Worm (Caenorhabditis elegans) whole organism, L2 larva: Measurements from ENCODE around the gene lin-5.

Experiments used
- lin-11 ChIP-seq: fragments of 150-350 bp; sonication (generic microtip); optimal IDR thresholded peaks from 2 replicates; lab custom pipeline; 2014; ENCODE audit warnings: missing biosample characterization, missing genetic modification characterization, inconsistent platforms, mixed read lengths
- mdl-1 ChIP-seq, 2 experiments: fragments of 150-350 bp in 1 of 2; sonication (generic microtip) in 1 of 2; optimal IDR thresholded peaks; 2 replicates each; lab custom pipeline; 2017; ENCODE audit warnings: missing biosample characterization in 2 of 2, missing genetic modification characterization in 2 of 2
- nhr-12 ChIP-seq: fragments of 150-350 bp; optimal IDR thresholded peaks from 2 replicates; lab custom pipeline; 2014; ENCODE audit warnings: missing biosample characterization, missing genetic modification characterization
- nhr-25 ChIP-seq: fragments of 150-350 bp; sonication (generic microtip); optimal IDR thresholded peaks from 3 replicates; lab custom pipeline; 2014; ENCODE audit warnings: missing biosample characterization, missing genetic modification characterization
- sma-3 ChIP-seq: sonication (generic microtip); optimal IDR thresholded peaks from 2 replicates; lab custom pipeline; 2016; ENCODE audit warnings: missing genetic modification reagents, missing genetic modification characterization, missing compliant biosample characterization

ce11 chrII:7900762-7901161 is 40.4 kb downstream of the lin-5 start:
- TF ChIP-seq nhr-12 (tag; lab: Kevin White, UChicago): no peak
- TF ChIP-seq mdl-1 (tag; optimal IDR thresholded peaks at IDR 0.05; lab: Kevin White, UChicago): no peak
- no peak for TF ChIP-seq nhr-25 (tag; lab: Kevin White, UChicago)
- TF ChIP-seq lin-11 (tag; lab: Kevin White, UChicago): no peak
- no peak for TF ChIP-seq sma-3 (GFP tag; lab: Kevin White, UChicago)
